Worm (Caenorhabditis elegans) whole organism, L3 larva: ENCODE data around the gene C15H7.4.

ENCODE experiments used
- ZK546.5 ChIP-seq: sonication (generic microtip); optimal IDR thresholded peaks from 2 replicates; lab custom pipeline; 2017; ENCODE audit warnings: missing biosample characterization, missing genetic modification characterization
- daf-12 ChIP-seq: fragments of 150-350 bp; optimal IDR thresholded peaks from 2 replicates; lab custom pipeline; 2014; ENCODE audit warnings: missing biosample characterization, missing genetic modification reagents, missing genetic modification characterization
- fos-1 ChIP-seq: fragments of 150-350 bp; optimal IDR thresholded peaks from 2 replicates; lab custom pipeline; 2014; ENCODE audit warnings: missing biosample characterization, missing genetic modification characterization
- nhr-23 ChIP-seq: fragments of 150-350 bp; optimal IDR thresholded peaks from 2 replicates; lab custom pipeline; 2014; ENCODE audit warnings: missing biosample characterization, missing genetic modification reagents, missing genetic modification characterization
- skn-1 ChIP-seq: fragments of 150-350 bp; optimal IDR thresholded peaks from 2 replicates; lab custom pipeline; 2014; ENCODE audit warnings: missing biosample characterization, missing genetic modification characterization
- snpc-4 ChIP-seq: fragments of 150-350 bp; optimal IDR thresholded peaks from 2 replicates; lab custom pipeline; 2014; ENCODE audit warnings: missing biosample characterization, missing genetic modification characterization
- ztf-11 ChIP-seq: fragments of 150-350 bp; optimal IDR thresholded peaks from 2 replicates; lab custom pipeline; 2014; ENCODE audit warnings: missing biosample characterization, missing genetic modification characterization

- TF ChIP-seq snpc-4: no peak
- TF ChIP-seq nhr-23 (tag; lab: Kevin White, UChicago): no peak
- no peak for TF ChIP-seq fos-1 (tag; lab: Kevin White, UChicago)
- no peak for TF ChIP-seq ZK546.5 (tag; lab: Kevin White, UChicago)
- no peak for TF ChIP-seq ztf-11 (tag; lab: Kevin White, UChicago)
- TF ChIP-seq skn-1: no peak
- no peak for TF ChIP-seq daf-12 (tag; lab: Kevin White, UChicago)
Measured at ce11 chrIII:9608650-9609049, 47.1 kb downstream of the C15H7.4 start, which contains the start of gene clec-161.
